Fruit fly (Drosophila melanogaster): ENCODE results near the gene Tudor-SN.

dm6 chr3L:267083-267482, 2.9 kb upstream of the Tudor-SN start, which contains the start of gene miple1:
- TF ChIP-seq trh (GFP tag; optimal IDR thresholded peaks at IDR 0.05) (no peak), Dfd (GFP tag; optimal IDR thresholded peaks at IDR 0.05) (no peak), Mad (GFP tag; optimal IDR thresholded peaks at IDR 0.05) (no peak), dmrt11E (tag; optimal IDR thresholded peaks at IDR 0.05) (no peak), Ssrp (tag; optimal IDR thresholded peaks at IDR 0.05) (no peak)
